Worm (Caenorhabditis elegans) whole organism, mixed stage, embryonic: ENCODE results near the gene C10C6.7.

Source experiments
- M03D4.4 ChIP-seq: sonication (generic microtip); optimal IDR thresholded peaks from 2 replicates; lab custom pipeline; 2017; ENCODE audit warnings: mild to moderate bottlenecking, missing genetic modification characterization, missing compliant biosample characterization
- elt-3 ChIP-seq: fragments of 150-350 bp; optimal IDR thresholded peaks from 2 replicates; lab custom pipeline; 2014; ENCODE audit warnings: missing biosample characterization, missing genetic modification characterization
- flh-1 ChIP-seq: fragments of 200-800 bp; sonication (Bioruptor generic); optimal IDR thresholded peaks from 2 replicates; lab custom pipeline; 2018; ENCODE audit warnings: mild to moderate bottlenecking, missing genetic modification characterization, moderate library complexity, missing compliant biosample characterization
- lsy-2 ChIP-seq: fragments of 150-350 bp; optimal IDR thresholded peaks from 2 replicates; lab custom pipeline; 2014; ENCODE audit warnings: missing biosample characterization, missing genetic modification characterization
- mab-5 ChIP-seq: fragments of 150-350 bp; optimal IDR thresholded peaks from 2 replicates; lab custom pipeline; 2014; ENCODE audit warnings: missing biosample characterization, missing genetic modification characterization
- mep-1 ChIP-seq: fragments of 150-350 bp; optimal IDR thresholded peaks from 2 replicates; lab custom pipeline; 2017; ENCODE audit warnings: missing biosample characterization, missing genetic modification reagents, missing genetic modification characterization, inconsistent platforms
- mls-2 ChIP-seq: sonication (generic microtip); optimal IDR thresholded peaks from 2 replicates; lab custom pipeline; 2016; ENCODE audit warnings: mild to moderate bottlenecking, missing genetic modification characterization, moderate library complexity, missing compliant biosample characterization
- nhr-237 ChIP-seq: fragments of 150-350 bp; optimal IDR thresholded peaks from 2 replicates; lab custom pipeline; 2014; ENCODE audit warnings: missing biosample characterization, missing genetic modification characterization
- nhr-28 ChIP-seq: fragments of 150-350 bp; optimal IDR thresholded peaks from 2 replicates; lab custom pipeline; 2014; ENCODE audit warnings: missing biosample characterization, missing genetic modification characterization
- pha-4 ChIP-seq: fragments of 150-350 bp; optimal IDR thresholded peaks from 2 replicates; lab custom pipeline; 2018; ENCODE audit warnings: missing biosample characterization, missing genetic modification reagents, missing genetic modification characterization
- snpc-4 ChIP-seq: fragments of 150-350 bp; optimal IDR thresholded peaks from 2 replicates; lab custom pipeline; 2014; ENCODE audit warnings: missing biosample characterization, missing genetic modification characterization
- unc-39 ChIP-seq: fragments of 150-350 bp; optimal IDR thresholded peaks from 2 replicates; lab custom pipeline; 2014; ENCODE audit warnings: missing biosample characterization, missing genetic modification characterization
- zip-8 ChIP-seq: fragments of 150-350 bp; optimal IDR thresholded peaks from 2 replicates; lab custom pipeline; 2014; ENCODE audit warnings: missing biosample characterization, missing genetic modification characterization
- ztf-11 ChIP-seq: fragments of 150-350 bp; optimal IDR thresholded peaks from 2 replicates; lab custom pipeline; 2014; ENCODE audit warnings: missing biosample characterization, missing genetic modification characterization

DNA sequence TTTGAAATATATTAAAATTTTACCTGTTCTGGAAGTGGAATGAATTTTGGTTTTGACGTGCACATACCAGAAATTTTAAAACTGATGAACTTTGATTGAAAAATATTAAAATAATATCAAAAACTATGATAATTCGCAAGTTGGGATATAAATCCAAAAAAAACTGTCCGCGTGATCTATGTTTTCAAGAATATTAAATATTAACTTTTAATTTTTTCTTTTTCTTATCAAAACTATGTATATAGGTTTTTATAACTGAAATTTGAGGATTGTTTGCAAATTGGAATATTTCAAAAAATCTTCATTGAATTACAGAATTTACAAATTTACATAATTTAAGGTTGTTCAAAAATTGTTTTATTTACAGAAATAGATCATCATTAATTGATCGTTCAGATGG lies 2.2 kb downstream of the C10C6.7 start, which contains the start of gene C10C6.3:
- TF ChIP-seq zip-8 (tag; lab: Kevin White, UChicago) (no peak), snpc-4 (no peak), nhr-237 (tag; lab: Kevin White, UChicago) (no peak), ztf-11 (tag; lab: Kevin White, UChicago) (no peak), flh-1 (GFP tag; lab: Kevin White, UChicago) (no peak), elt-3 (tag; lab: Kevin White, UChicago) (no peak), mep-1 (tag; lab: Kevin White, UChicago) (no peak), unc-39 (tag; lab: Kevin White, UChicago) (no peak), M03D4.4 (no peak), mab-5 (tag; lab: Kevin White, UChicago) (no peak), lsy-2 (tag; lab: Kevin White, UChicago) (no peak), nhr-28 (tag; lab: Kevin White, UChicago) (no peak), pha-4 (tag; lab: Kevin White, UChicago) (no peak), mls-2 (tag; lab: Kevin White, UChicago) (no peak)
